Fruit fly (Drosophila melanogaster) whole organism, adult: ENCODE data around the gene Dic1.

Experiments used
- CG5204 ChIP-seq: fragments of 200-800 bp; sonication (Bioruptor generic); optimal IDR thresholded peaks from 2 replicates; lab custom pipeline; 2016; ENCODE audit warnings: missing biosample characterization, missing genetic modification characterization
- CG7101 ChIP-seq: fragments of 200-800 bp; sonication (Bioruptor generic); optimal IDR thresholded peaks from 2 replicates; lab custom pipeline; 2018; ENCODE audit warnings: missing biosample characterization, mild to moderate bottlenecking, missing genetic modification characterization, moderate library complexity
- bab1 ChIP-seq: fragments of 200-800 bp; sonication (Bioruptor generic); optimal IDR thresholded peaks from 3 replicates; lab custom pipeline; 2019; ENCODE audit warnings: missing biosample characterization, mild to moderate bottlenecking, missing genetic modification characterization, moderate library complexity
- cnc ChIP-seq, 2 experiments: fragments of >200 bp; optimal IDR thresholded peaks; 2 replicates each; lab custom pipeline; 2017

DNA sequence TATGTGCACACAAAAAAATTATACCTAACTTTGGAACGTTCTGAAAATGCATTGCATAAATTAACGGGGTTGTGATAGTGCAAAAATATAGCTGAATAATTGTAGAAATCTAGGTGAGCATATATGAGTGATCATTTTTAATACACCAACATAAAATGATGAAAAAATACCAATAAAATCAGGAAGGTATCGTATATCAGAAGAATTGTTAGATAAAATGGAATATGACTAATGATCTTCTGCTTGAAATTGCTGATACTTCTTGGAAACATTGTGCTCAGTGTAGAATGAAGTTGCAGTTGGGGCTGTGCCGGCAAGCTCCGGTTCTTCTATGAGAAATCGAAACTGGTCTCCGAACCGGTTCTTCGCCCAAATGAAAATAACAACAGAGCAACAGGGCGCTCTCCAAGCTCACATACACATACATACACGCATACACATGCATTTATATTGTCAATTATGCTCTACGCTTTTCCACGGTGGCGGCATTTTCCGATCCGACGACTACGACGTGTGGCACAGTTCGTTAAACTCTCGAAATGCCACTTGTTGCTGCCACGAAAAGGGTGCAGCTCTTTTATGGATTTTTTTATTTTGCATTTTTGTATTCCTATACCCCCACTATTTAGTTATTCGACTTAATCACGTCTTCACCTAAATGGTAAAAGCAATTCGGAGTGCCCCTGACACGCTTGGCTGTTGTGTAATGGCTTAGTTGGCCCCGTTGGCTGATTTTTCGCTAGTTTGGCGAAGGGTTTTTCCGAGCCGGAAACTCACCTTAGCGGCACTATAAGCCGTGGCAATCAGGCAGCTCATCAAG lies 36.4 kb downstream of the Dic1 start:
- TF ChIP-seq bab1 (GFP tag; lab: Kevin White, UChicago) (peak; percentile 79), cnc (optimal IDR thresholded peaks at IDR 0.05; lab: Kevin White, UChicago) (no peak), CG5204 (GFP tag; lab: Kevin White, UChicago) (peak; percentile 55), CG7101 (tag; lab: Kevin White, UChicago) (peak; percentile 68)
